Fruit fly (Drosophila melanogaster) whole organism, embryonic: ENCODE results near the gene CG32708.
A peak's percentile ranks its signal among the peaks of the same experiment; 100 is the strongest.

Experiments used
- ATbp ChIP-seq: fragments of 200-800 bp; sonication (Bioruptor generic); optimal IDR thresholded peaks from 2 replicates; lab custom pipeline; 2017; ENCODE audit warnings: missing biosample characterization, mild to moderate bottlenecking, missing genetic modification characterization, missing genetic modification reagents
- Abd-B ChIP-seq: fragments of 200-800 bp; sonication (Bioruptor generic); optimal IDR thresholded peaks from 2 replicates; lab custom pipeline; 2018; ENCODE audit warnings: missing biosample characterization, mild to moderate bottlenecking, missing genetic modification characterization, moderate library complexity
- Awh ChIP-seq: fragments of 200-800 bp; sonication (Bioruptor generic); IDR thresholded peaks from 2 replicates; pipeline ENCODE4, ENCODE4 v1.3.6; 2022; ENCODE audit warnings: missing biosample characterization, missing genetic modification characterization
- CG10431 ChIP-seq: fragments of 200-800 bp; sonication (Bioruptor generic); optimal IDR thresholded peaks from 3 replicates; lab custom pipeline; 2018; ENCODE audit warnings: missing biosample characterization, mild to moderate bottlenecking, missing genetic modification characterization
- CG10462 ChIP-seq: fragments of 200-800 bp; sonication (Bioruptor generic); optimal IDR thresholded peaks from 2 replicates; lab custom pipeline; 2016; ENCODE audit warnings: missing biosample characterization, missing genetic modification characterization
- CG11398 ChIP-seq: fragments of 200-800 bp; sonication (Bioruptor generic); optimal IDR thresholded peaks from 2 replicates; lab custom pipeline; 2016; ENCODE audit warnings: missing biosample characterization, missing genetic modification characterization
- CG11504 ChIP-seq: fragments of 200-800 bp; sonication (Bioruptor generic); optimal IDR thresholded peaks from 3 replicates; lab custom pipeline; 2019; ENCODE audit warnings: missing biosample characterization, mild to moderate bottlenecking, missing genetic modification characterization, moderate library complexity
- CG11696 ChIP-seq: fragments of 200-800 bp; sonication (Bioruptor generic); IDR thresholded peaks from 2 replicates; pipeline ENCODE4 v1.3.6; 2022; ENCODE audit warnings: missing biosample characterization, missing genetic modification characterization
- CG12769 ChIP-seq: fragments of 200-800 bp; sonication (Bioruptor generic); optimal IDR thresholded peaks from 2 replicates; lab custom pipeline; 2019; ENCODE audit warnings: missing biosample characterization, mild to moderate bottlenecking, missing genetic modification characterization, moderate library complexity
- CG1603 ChIP-seq: fragments of 200-800 bp; sonication (Bioruptor generic); optimal IDR thresholded peaks from 2 replicates; lab custom pipeline; 2019; ENCODE audit warnings: missing biosample characterization, mild to moderate bottlenecking, missing genetic modification characterization, moderate library complexity
- CG18476 ChIP-seq: fragments of 200-800 bp; sonication (Bioruptor generic); optimal IDR thresholded peaks from 2 replicates; lab custom pipeline; 2016; ENCODE audit warnings: missing biosample characterization, mild to moderate bottlenecking, missing genetic modification characterization
- CG18764 ChIP-seq: fragments of 200-800 bp; sonication (Bioruptor generic); optimal IDR thresholded peaks from 3 replicates; lab custom pipeline; 2016; ENCODE audit warnings: missing biosample characterization, missing genetic modification characterization
- CG2116 ChIP-seq: fragments of 200-800 bp; sonication (Bioruptor generic); optimal IDR thresholded peaks from 3 replicates; lab custom pipeline; 2018; ENCODE audit warnings: missing biosample characterization, mild to moderate bottlenecking, missing genetic modification characterization
- CG2678 ChIP-seq: fragments of 200-800 bp; sonication (Bioruptor generic); optimal IDR thresholded peaks from 3 replicates; lab custom pipeline; 2019; ENCODE audit warnings: missing biosample characterization, mild to moderate bottlenecking, missing genetic modification characterization, moderate library complexity
- CG30403 ChIP-seq: fragments of 200-800 bp; sonication (Bioruptor generic); optimal IDR thresholded peaks from 3 replicates; lab custom pipeline; 2016; ENCODE audit warnings: missing biosample characterization, missing genetic modification characterization
- CG33557 ChIP-seq: fragments of 200-800 bp; sonication (Bioruptor generic); optimal IDR thresholded peaks from 2 replicates; lab custom pipeline; 2019; ENCODE audit warnings: missing biosample characterization, mild to moderate bottlenecking, missing genetic modification characterization, moderate library complexity
- CG43689 ChIP-seq: fragments of 200-800 bp; sonication (Bioruptor generic); IDR thresholded peaks from 2 replicates; pipeline ENCODE4 v1.3.6; 2022; ENCODE audit warnings: missing biosample characterization, missing genetic modification characterization
- CG7928 ChIP-seq: fragments of 200-800 bp; sonication (Bioruptor generic); optimal IDR thresholded peaks from 2 replicates; lab custom pipeline; 2017; ENCODE audit warnings: missing biosample characterization, mild to moderate bottlenecking, missing genetic modification characterization
- CG8290 ChIP-seq, 3 experiments: fragments of 200-800 bp; sonication (Bioruptor generic); optimal IDR thresholded peaks; 2 replicates each; lab custom pipeline; 2016 to 2019; ENCODE audit warnings: missing biosample characterization in 3 of 3, missing genetic modification characterization in 3 of 3, mild to moderate bottlenecking in 2 of 3, moderate library complexity in 1 of 3
- CG8359 ChIP-seq: fragments of 200-800 bp; sonication (Bioruptor generic); optimal IDR thresholded peaks from 2 replicates; lab custom pipeline; 2017; ENCODE audit warnings: missing biosample characterization, mild to moderate bottlenecking, missing genetic modification characterization, borderline replicate concordance
- CG9437 ChIP-seq: fragments of 200-800 bp; sonication (Bioruptor generic); optimal IDR thresholded peaks from 2 replicates; lab custom pipeline; 2018; ENCODE audit warnings: missing biosample characterization, mild to moderate bottlenecking, missing genetic modification characterization
- CG9727 ChIP-seq: fragments of 200-800 bp; sonication (Bioruptor generic); optimal IDR thresholded peaks from 3 replicates; lab custom pipeline; 2017; ENCODE audit warnings: missing biosample characterization, mild to moderate bottlenecking, missing genetic modification characterization
- CrebB ChIP-seq: fragments of 200-800 bp; sonication (Bioruptor generic); optimal IDR thresholded peaks from 3 replicates; lab custom pipeline; 2018; ENCODE audit warnings: missing biosample characterization, mild to moderate bottlenecking, missing genetic modification characterization
- Ets97D ChIP-seq: fragments of 200-800 bp; sonication (Bioruptor generic); optimal IDR thresholded peaks from 3 replicates; lab custom pipeline; 2016; ENCODE audit warnings: missing biosample characterization, missing genetic modification characterization
- HLH3B ChIP-seq: fragments of 200-800 bp; sonication (Bioruptor generic); IDR thresholded peaks from 2 replicates; pipeline ENCODE4 v1.3.6; 2022; ENCODE audit warnings: missing biosample characterization, missing genetic modification characterization
- HmgD ChIP-seq: fragments of 200-800 bp; sonication (Bioruptor generic); optimal IDR thresholded peaks from 3 replicates; lab custom pipeline; 2016; ENCODE audit warnings: missing biosample characterization, missing genetic modification characterization
- MBD-R2 ChIP-seq: fragments of 200-800 bp; sonication (Bioruptor generic); IDR thresholded peaks from 2 replicates; pipeline ENCODE4 v1.3.6; 2022; ENCODE audit warnings: missing biosample characterization, missing genetic modification characterization
- MTF-1 ChIP-seq: fragments of 200-800 bp; sonication (Bioruptor generic); optimal IDR thresholded peaks from 2 replicates; lab custom pipeline; 2018; ENCODE audit warnings: missing biosample characterization, mild to moderate bottlenecking, missing genetic modification characterization, borderline replicate concordance
- Ptx1 ChIP-seq: fragments of 200-800 bp; sonication (Bioruptor generic); IDR thresholded peaks from 2 replicates; pipeline ENCODE4 v1.3.6; 2022; ENCODE audit warnings: missing biosample characterization, missing genetic modification characterization
- Rx ChIP-seq: fragments of 200-800 bp; sonication (Bioruptor generic); IDR thresholded peaks from 2 replicates; pipeline ENCODE4 v1.3.6; 2022; ENCODE audit warnings: missing biosample characterization, missing genetic modification characterization
- Sox100B ChIP-seq: fragments of 200-800 bp; sonication (Bioruptor generic); optimal IDR thresholded peaks from 3 replicates; lab custom pipeline; 2018; ENCODE audit warnings: missing biosample characterization, mild to moderate bottlenecking, missing genetic modification characterization
- amos ChIP-seq: fragments of 200-800 bp; sonication (Bioruptor generic); IDR thresholded peaks from 2 replicates; pipeline ENCODE4 v1.3.6; 2022; ENCODE audit warnings: missing biosample characterization, missing genetic modification characterization; ENCODE audit not compliant: partially characterized antibody
- ap ChIP-seq: fragments of 200-800 bp; sonication (Bioruptor generic); IDR thresholded peaks from 2 replicates; pipeline ENCODE4 v1.3.6; 2022; ENCODE audit warnings: missing biosample characterization, missing genetic modification characterization
- ara ChIP-seq: fragments of 200-800 bp; sonication (Bioruptor generic); IDR thresholded peaks from 2 replicates; pipeline ENCODE4 v1.3.6; 2022; ENCODE audit warnings: missing biosample characterization, missing genetic modification characterization
- bcd ChIP-seq: fragments of 200-800 bp; sonication (Bioruptor generic); optimal IDR thresholded peaks from 2 replicates; lab custom pipeline; 2017; ENCODE audit warnings: missing biosample characterization, mild to moderate bottlenecking, missing genetic modification characterization
- bowl ChIP-seq: fragments of 200-800 bp; sonication (Bioruptor generic); IDR thresholded peaks from 2 replicates; pipeline ENCODE4 v1.3.6; 2022; ENCODE audit warnings: missing biosample characterization, missing genetic modification characterization
- bsh ChIP-seq, 2 experiments: fragments of 200-800 bp; sonication (Bioruptor generic); optimal IDR thresholded peaks; 2 replicates each; lab custom pipeline; 2017 to 2018; ENCODE audit warnings: mild to moderate bottlenecking in 2 of 2, missing biosample characterization in 2 of 2, missing genetic modification characterization in 2 of 2, moderate library complexity in 1 of 2
- cato ChIP-seq: fragments of 200-800 bp; sonication (Bioruptor generic); optimal IDR thresholded peaks from 2 replicates; lab custom pipeline; 2016; ENCODE audit warnings: missing biosample characterization, missing genetic modification characterization, borderline replicate concordance
- chn ChIP-seq: fragments of 200-800 bp; sonication (Bioruptor generic); optimal IDR thresholded peaks from 2 replicates; lab custom pipeline; 2016; ENCODE audit warnings: missing biosample characterization, missing genetic modification characterization
- dan ChIP-seq: fragments of 200-800 bp; sonication (Bioruptor generic); IDR thresholded peaks from 2 replicates; pipeline ENCODE4 v1.3.6; 2022; ENCODE audit warnings: missing biosample characterization, missing genetic modification characterization
- dm ChIP-seq: fragments of 200-800 bp; sonication (Bioruptor generic); optimal IDR thresholded peaks from 3 replicates; lab custom pipeline; 2016; ENCODE audit warnings: missing biosample characterization, missing genetic modification characterization
- ftz-f1 ChIP-seq: fragments of 200-800 bp; sonication (Bioruptor generic); optimal IDR thresholded peaks from 2 replicates; lab custom pipeline; 2016; ENCODE audit warnings: missing biosample characterization, missing genetic modification characterization
- jing ChIP-seq: fragments of 200-800 bp; sonication (Bioruptor generic); optimal IDR thresholded peaks from 2 replicates; lab custom pipeline; 2018; ENCODE audit warnings: missing biosample characterization, mild to moderate bottlenecking, missing genetic modification characterization
- ken ChIP-seq: fragments of 200-800 bp; sonication (Bioruptor generic); IDR thresholded peaks from 3 replicates; pipeline ENCODE4 v1.3.6; 2022; ENCODE audit warnings: missing biosample characterization, missing genetic modification characterization
- p53 ChIP-seq: fragments of 200-800 bp; sonication (Bioruptor generic); optimal IDR thresholded peaks from 2 replicates; lab custom pipeline; 2016; ENCODE audit warnings: missing biosample characterization, missing genetic modification characterization
- prd ChIP-seq, 3 experiments: fragments of >200 bp in 2 of 3; fragments of 200-800 bp in 1 of 3; sonication (Bioruptor generic) in 1 of 3; optimal IDR thresholded peaks in 2 of 3; IDR thresholded peaks in 1 of 3; 2 replicates in 2 of 3; 3 replicates in 1 of 3; pipeline versions ENCODE4 v1.3.6 to Lab custom; 2017 to 2022; ENCODE audit warnings: missing biosample characterization in 1 of 3, missing genetic modification characterization in 1 of 3
- psq ChIP-seq: fragments of 200-800 bp; sonication (Bioruptor generic); optimal IDR thresholded peaks from 2 replicates; lab custom pipeline; 2017; ENCODE audit warnings: missing biosample characterization, missing genetic modification characterization
- sd ChIP-seq: fragments of 200-800 bp; sonication (Bioruptor generic); optimal IDR thresholded peaks from 3 replicates; lab custom pipeline; 2018; ENCODE audit warnings: missing biosample characterization, mild to moderate bottlenecking, missing genetic modification characterization, moderate library complexity
- sens ChIP-seq: fragments of 200-800 bp; sonication (Bioruptor generic); peaks from one replicate; lab custom pipeline; 2016; ENCODE audit warnings: missing biosample characterization, missing genetic modification characterization
- stwl ChIP-seq: fragments of 200-800 bp; sonication (Bioruptor generic); optimal IDR thresholded peaks from 3 replicates; lab custom pipeline; 2018; ENCODE audit warnings: missing biosample characterization, mild to moderate bottlenecking, missing genetic modification characterization, moderate library complexity

CG32708 gene

dm6 chrX:9068822-9069221, 16.9 kb upstream of the CG32708 start (continued):
- TF ChIP-seq CrebB (tag; lab: Kevin White, UChicago) (no peak), CG11696 (GFP tag; lab: Robert Waterston, UW) (no peak), CG2678 (tag; lab: Kevin White, UChicago) (no peak), ATbp (GFP tag; lab: Kevin White, UChicago) (no peak), CG1603 (tag; lab: Kevin White, UChicago) (peak; percentile 40), cato (GFP tag; lab: Kevin White, UChicago) (no peak), CG2116 (GFP tag; lab: Kevin White, UChicago) (no peak), chn (GFP tag; lab: Kevin White, UChicago) (no peak), Sox100B (GFP tag; lab: Kevin White, UChicago) (no peak), MTF-1 (GFP tag; lab: Kevin White, UChicago) (no peak), CG8290 (GFP tag; optimal IDR thresholded peaks at IDR 0.05; lab: Kevin White, UChicago) (no peak), CG8290 (tag; optimal IDR thresholded peaks at IDR 0.05; lab: Kevin White, UChicago) (peak in 1 of 2 experiments; percentile 66), bcd (GFP tag; lab: Kevin White, UChicago) (no peak), prd (optimal IDR thresholded peaks at IDR 0.05; lab: Kevin White, UChicago) (no peak), prd (GFP tag; IDR thresholded peaks at IDR 0.05; lab: Robert Waterston, UW) (peak; percentile 14; the same call in 1 of the 3 replicates), CG10462 (GFP tag; lab: Kevin White, UChicago) (no peak), Ptx1 (GFP tag; lab: Robert Waterston, UW) (peak; percentile 34; the same call in 1 of the 2 replicates), CG11504 (tag; lab: Kevin White, UChicago) (peak; percentile 12), MBD-R2 (GFP tag; lab: Robert Waterston, UW) (no peak), CG10431 (GFP tag; lab: Kevin White, UChicago) (no peak), CG9727 (GFP tag; lab: Kevin White, UChicago) (no peak), CG43689 (GFP tag; lab: Robert Waterston, UW) (no peak), Abd-B (no peak), stwl (tag; lab: Kevin White, UChicago) (no peak), CG7928 (GFP tag; lab: Kevin White, UChicago) (no peak), p53 (GFP tag; lab: Kevin White, UChicago) (no peak), ftz-f1 (GFP tag; lab: Kevin White, UChicago) (no peak), HmgD (GFP tag; lab: Kevin White, UChicago) (no peak), bowl (GFP tag; lab: Robert Waterston, UW) (no peak), ara (GFP tag; lab: Robert Waterston, UW) (no peak), Ets97D (no peak), HLH3B (0 out of 2 replicates have a peak, but pooled peaks have one; percentile 12), sens (GFP tag; lab: Kevin White, UChicago) (peak; percentile 38), dm (GFP tag; lab: Kevin White, UChicago) (no peak), ken (GFP tag; lab: Robert Waterston, UW) (no peak), bsh (GFP tag; optimal IDR thresholded peaks at IDR 0.05; lab: Kevin White, UChicago) (peak in 1 of 2 experiments; percentile 34), CG11398 (GFP tag; lab: Kevin White, UChicago) (no peak), sd (tag; lab: Kevin White, UChicago) (no peak), jing (GFP tag; lab: Kevin White, UChicago) (no peak), CG18476 (GFP tag; lab: Kevin White, UChicago) (no peak), dan (no peak), Rx (no peak), CG30403 (GFP tag; lab: Kevin White, UChicago) (no peak), CG9437 (GFP tag; lab: Kevin White, UChicago) (no peak), CG8359 (GFP tag; lab: Kevin White, UChicago) (no peak), ap (GFP tag; lab: Robert Waterston, UW) (no peak), CG18764 (GFP tag; lab: Kevin White, UChicago) (no peak), psq (GFP tag; lab: Kevin White, UChicago) (no peak), CG33557 (no peak), Awh (GFP tag; lab: Robert Waterston, UW) (0 out of 2 replicates have a peak, but pooled peaks have one; percentile 16), amos (GFP tag; lab: Robert Waterston, UW) (no peak), CG12769 (peak; percentile 31)
